Worm (Caenorhabditis elegans) whole organism, L3 larva: ENCODE results near the gene set-25.

Experiments used
- ZK546.5 ChIP-seq: sonication (generic microtip); optimal IDR thresholded peaks from 2 replicates; lab custom pipeline; 2017; ENCODE audit warnings: missing biosample characterization, missing genetic modification characterization
- lin-15B ChIP-seq: fragments of 150-350 bp; optimal IDR thresholded peaks from 2 replicates; lab custom pipeline; 2014; ENCODE audit warnings: missing biosample characterization, missing genetic modification characterization
- unc-39 ChIP-seq: sonication (generic microtip); optimal IDR thresholded peaks from 4 replicates; lab custom pipeline; 2017; ENCODE audit warnings: missing biosample characterization, missing genetic modification characterization

- TF ChIP-seq ZK546.5 (no peak), lin-15B (tag; lab: Kevin White, UChicago) (peak; percentile 41), unc-39 (no peak)
Measured at ce11 chrIII:13307107-13307506, 14.2 kb upstream of the set-25 start, which contains the start of the genes klp-19 and slc-36.1.
